Fruit fly (Drosophila melanogaster): ENCODE results near the gene CG34265.

The CG34265 gene

dm6 chr3L:3268161-3268560, at the start of gene CG34265:
CG34265 (plus strand) TSS chr3L:3268461.
- TF ChIP-seq Ets96B (tag; optimal IDR thresholded peaks at IDR 0.05), result no peak
- TF ChIP-seq svp (GFP tag), result no peak
- no peak for TF ChIP-seq CG6276 (GFP tag; optimal IDR thresholded peaks at IDR 0.05)
- TF ChIP-seq CG11294 (GFP tag; IDR thresholded peaks at IDR 0.05), result no peak

dm6 chr3L:3218859-3219258, 49.4 kb upstream of the CG34265 start, which contains the start of the genes hob and nSMase:
hob (minus strand) TSS chr3L:3218920.
nSMase (plus strand) TSS chr3L:3219156.
- TF ChIP-seq fd85E (GFP tag; optimal IDR thresholded peaks at IDR 0.05) (no peak), svp (GFP tag) (peak; percentile 80)

dm6 chr3L:3222643-3223389, 45.4 kb upstream of the CG34265 start, which contains the start of the genes RpL28 and eIF1:
RpL28 (minus strand) TSS chr3L:3222960.
eIF1 (plus strand) TSS chr3L:3223341.
- TF ChIP-seq fkh (GFP tag; optimal IDR thresholded peaks at IDR 0.05) (peak; percentile 34), Blimp-1 (GFP tag; optimal IDR thresholded peaks at IDR 0.05) (peak; percentile 86), CG10669 (GFP tag; optimal IDR thresholded peaks at IDR 0.05) (peak; percentile 31), CG1621 (tag; optimal IDR thresholded peaks at IDR 0.05) (no peak), esn (GFP tag; optimal IDR thresholded peaks at IDR 0.05) (peak; percentile 92), Ets96B (tag; optimal IDR thresholded peaks at IDR 0.05) (peak; percentile 38), Sox15 (GFP tag; optimal IDR thresholded peaks at IDR 0.05) (peak; percentile 68), eg (GFP tag; IDR thresholded peaks at IDR 0.05) (no peak; the same call in 1 of the 3 replicates), Hr38 (GFP tag; optimal IDR thresholded peaks at IDR 0.05) (no peak), CG6276 (GFP tag; optimal IDR thresholded peaks at IDR 0.05) (no peak), CG8319 (GFP tag; optimal IDR thresholded peaks at IDR 0.05) (peak; percentile 84), CG11294 (GFP tag; IDR thresholded peaks at IDR 0.05) (peak; percentile 32), CG7368 (GFP tag; optimal IDR thresholded peaks at IDR 0.05) (no peak), CG6163 (GFP tag; IDR thresholded peaks at IDR 0.05) (peak; percentile 89), spab (GFP tag; optimal IDR thresholded peaks at IDR 0.05) (no peak), CG8632 (GFP tag; optimal IDR thresholded peaks at IDR 0.05) (peak; percentile 78), Ets21C (GFP tag; optimal IDR thresholded peaks at IDR 0.05) (peak; percentile 21), CG32006 (GFP tag; optimal IDR thresholded peaks at IDR 0.05) (no peak), salr (GFP tag; optimal IDR thresholded peaks at IDR 0.05) (peak; percentile 65 to 91), CG10631 (GFP tag; optimal IDR thresholded peaks at IDR 0.05) (peak; percentile 77), CG4318 (GFP tag; optimal IDR thresholded peaks at IDR 0.05) (no peak), CG9139 (GFP tag; optimal IDR thresholded peaks at IDR 0.05) (no peak), topi (GFP tag; optimal IDR thresholded peaks at IDR 0.05) (peak; percentile 86), dac (GFP tag; optimal IDR thresholded peaks at IDR 0.05) (peak; percentile 78), svp (GFP tag) (no peak), CG16779 (tag; optimal IDR thresholded peaks at IDR 0.05) (peak; percentile 77), Lpt (GFP tag; optimal IDR thresholded peaks at IDR 0.05) (no peak), Eip75B (GFP tag; optimal IDR thresholded peaks at IDR 0.05) (peak; percentile 68), Hr4 (GFP tag; optimal IDR thresholded peaks at IDR 0.05) (no peak), CG34406 (GFP tag; optimal IDR thresholded peaks at IDR 0.05) (peak; percentile 83), Hr39 (GFP tag; optimal IDR thresholded peaks at IDR 0.05) (peak; percentile 25), ss (GFP tag; optimal IDR thresholded peaks at IDR 0.05) (peak; percentile 29 to 89), achi (GFP tag; optimal IDR thresholded peaks at IDR 0.05) (peak; percentile 95), Smox (GFP tag; optimal IDR thresholded peaks at IDR 0.05) (no peak), Sox102F (GFP tag; optimal IDR thresholded peaks at IDR 0.05) (peak; percentile 29), CG8119 (GFP tag; IDR thresholded peaks at IDR 0.05) (no peak), CG6854 (GFP tag; optimal IDR thresholded peaks at IDR 0.05) (peak; percentile 93), fd85E (GFP tag; optimal IDR thresholded peaks at IDR 0.05) (peak; percentile 31), Eip93F (GFP tag; optimal IDR thresholded peaks at IDR 0.05) (no peak), CG11762 (GFP tag; optimal IDR thresholded peaks at IDR 0.05; ENCODE audit: insufficient read depth) (no peak), pdm3 (GFP tag; optimal IDR thresholded peaks at IDR 0.05) (peak; percentile 88), CG31627 (GFP tag; optimal IDR thresholded peaks at IDR 0.05) (peak; percentile 90), dsx (GFP tag; optimal IDR thresholded peaks at IDR 0.05; ENCODE audit: poor library complexity, severe bottlenecking) (peak; percentile 5), Met (GFP tag; optimal IDR thresholded peaks at IDR 0.05) (peak; percentile 69), lz (GFP tag; optimal IDR thresholded peaks at IDR 0.05) (peak; percentile 91)

All from whole organism, prepupa.